Fruit fly (Drosophila melanogaster) Kc167 (cell line): ENCODE data around the gene CG5535.

ENCODE experiments used
- Myc ChIP-seq: fragments of >200 bp; optimal IDR thresholded peaks from 2 replicates; lab custom pipeline; 2017; ENCODE audit warnings: missing external identifiers
- Sin3A ChIP-seq: fragments of >200 bp; optimal IDR thresholded peaks from 2 replicates; lab custom pipeline; 2018; ENCODE audit warnings: missing external identifiers
- h ChIP-seq: fragments of >200 bp; optimal IDR thresholded peaks from 3 replicates; lab custom pipeline; 2018; ENCODE audit warnings: missing external identifiers
- insv ChIP-seq: fragments of >200 bp; optimal IDR thresholded peaks from 3 replicates; lab custom pipeline; 2018; ENCODE audit warnings: missing external identifiers
- psq ChIP-seq: fragments of >200 bp; optimal IDR thresholded peaks from 2 replicates; lab custom pipeline; 2017; ENCODE audit warnings: missing external identifiers
- ttk ChIP-seq: sonication (Bioruptor generic); optimal IDR thresholded peaks from 2 replicates; lab custom pipeline; 2017; ENCODE audit warnings: missing external identifiers

dm6 chr3L:17902621-17903020 is 46.0 kb upstream of the CG5535 start:
- TF ChIP-seq h (lab: Kevin White, UChicago) (no peak), Myc (no peak), ttk (lab: Kevin White, UChicago) (no peak), psq (lab: Kevin White, UChicago) (no peak), Sin3A (lab: Kevin White, UChicago) (no peak), insv (lab: Kevin White, UChicago) (no peak)
